Worm (Caenorhabditis elegans) whole organism, young adult: ENCODE results near the gene C04A11.5.

Experiments
- B0261.1 ChIP-seq: sonication (generic microtip); optimal IDR thresholded peaks from 2 replicates; lab custom pipeline; 2016; ENCODE audit warnings: mild to moderate bottlenecking, missing genetic modification characterization, moderate library complexity, missing compliant biosample characterization
- D2030.7 ChIP-seq: fragments of 200-800 bp; sonication (Bioruptor generic); IDR thresholded peaks from 2 replicates; pipeline ENCODE4 v1.3.6; 2022; ENCODE audit warnings: missing genetic modification reagents, missing genetic modification characterization, missing compliant biosample characterization
- F33H1.4 ChIP-seq: fragments of 200-800 bp; sonication (Bioruptor generic); IDR thresholded peaks from 2 replicates; pipeline ENCODE4 v1.3.6; 2022; ENCODE audit warnings: missing genetic modification reagents, missing genetic modification characterization, missing compliant biosample characterization
- F49E8.2 ChIP-seq: sonication (generic microtip); optimal IDR thresholded peaks from 3 replicates; lab custom pipeline; 2017; ENCODE audit warnings: missing genetic modification characterization, mild to moderate bottlenecking, missing compliant biosample characterization, antibody characterized with exemption, moderate library complexity; ENCODE audit not compliant: insufficient read depth
- F55B11.4 ChIP-seq: sonication (generic microtip); optimal IDR thresholded peaks from 2 replicates; lab custom pipeline; 2016; ENCODE audit warnings: missing compliant biosample characterization, missing genetic modification characterization, borderline replicate concordance; ENCODE audit not compliant: insufficient read depth
- F57C9.4 ChIP-seq: sonication (generic microtip); optimal IDR thresholded peaks from 2 replicates; lab custom pipeline; 2017; ENCODE audit warnings: mild to moderate bottlenecking, missing genetic modification characterization, missing compliant biosample characterization
- Y56A3A.18 ChIP-seq: fragments of 200-800 bp; sonication (Bioruptor generic); IDR thresholded peaks from 2 replicates; pipeline ENCODE4 v1.3.6; 2022; ENCODE audit warnings: missing genetic modification reagents, missing genetic modification characterization, missing compliant biosample characterization
- Y67H2A.10 ChIP-seq: fragments of 200-800 bp; sonication (Bioruptor generic); conservative IDR thresholded peaks from 2 replicates; pipeline ENCODE4 v1.3.6; 2022; ENCODE audit warnings: missing genetic modification reagents, missing genetic modification characterization, missing compliant biosample characterization
- Y79H2A.3 ChIP-seq: fragments of 200-800 bp; sonication (Bioruptor generic); conservative IDR thresholded peaks from 2 replicates; pipeline ENCODE4 v1.3.6; 2022; ENCODE audit warnings: missing genetic modification reagents, missing genetic modification characterization, missing compliant biosample characterization
- aptf-2 ChIP-seq: fragments of 200-800 bp; sonication (Bioruptor generic); conservative IDR thresholded peaks from 2 replicates; pipeline ENCODE4 v1.3.6; 2022; ENCODE audit warnings: missing genetic modification reagents, missing genetic modification characterization, missing compliant biosample characterization
- bed-2 ChIP-seq: fragments of 200-800 bp; sonication (Bioruptor generic); IDR thresholded peaks from 2 replicates; pipeline ENCODE4 v1.3.6; 2022; ENCODE audit warnings: missing genetic modification reagents, missing genetic modification characterization, missing compliant biosample characterization
- ccch-3 ChIP-seq: fragments of 200-800 bp; sonication (Bioruptor generic); optimal IDR thresholded peaks from 2 replicates; lab custom pipeline; 2018; ENCODE audit warnings: mild to moderate bottlenecking, missing genetic modification characterization, missing compliant biosample characterization
- cebp-1 ChIP-seq, 2 experiments: fragments of 200-800 bp in 1 of 2; sonication (Bioruptor generic) in 1 of 2; sonication (generic microtip) in 1 of 2; IDR thresholded peaks in 1 of 2; optimal IDR thresholded peaks in 1 of 2; 2 replicates each; pipeline versions ENCODE4 v1.3.6 to Lab custom; 2017 to 2022; ENCODE audit warnings: missing compliant biosample characterization in 2 of 2, missing genetic modification characterization in 2 of 2, mild to moderate bottlenecking in 1 of 2, missing genetic modification reagents in 1 of 2, moderate library complexity in 1 of 2
- ceh-27 ChIP-seq: fragments of 200-800 bp; sonication (Bioruptor generic); optimal IDR thresholded peaks from 2 replicates; lab custom pipeline; 2018; ENCODE audit warnings: mild to moderate bottlenecking, missing genetic modification characterization, moderate library complexity, missing compliant biosample characterization
- dox-1 ChIP-seq: fragments of 200-800 bp; sonication (Bioruptor generic); IDR thresholded peaks from 2 replicates; pipeline ENCODE4 v1.3.6; 2022; ENCODE audit warnings: missing genetic modification reagents, missing genetic modification characterization, missing compliant biosample characterization
- efl-1 ChIP-seq: fragments of 150-350 bp; optimal IDR thresholded peaks from 2 replicates; lab custom pipeline; 2014; ENCODE audit warnings: missing biosample characterization, missing genetic modification reagents, missing genetic modification characterization
- egl-44 ChIP-seq: fragments of 200-800 bp; sonication (Bioruptor generic); IDR thresholded peaks from 2 replicates; pipeline ENCODE4 v1.3.6; 2022; ENCODE audit warnings: missing genetic modification reagents, missing genetic modification characterization, missing compliant biosample characterization
- ets-4 ChIP-seq: fragments of 200-800 bp; sonication (Bioruptor generic); optimal IDR thresholded peaks from 2 replicates; lab custom pipeline; 2018; ENCODE audit warnings: mild to moderate bottlenecking, missing genetic modification characterization, missing compliant biosample characterization
- him-1 ChIP-seq: sonication (generic microtip); optimal IDR thresholded peaks from 2 replicates; lab custom pipeline; 2016; ENCODE audit warnings: missing genotype, missing genetic modification reagents, missing genetic modification characterization, missing compliant biosample characterization
- hlh-12 ChIP-seq: sonication (generic microtip); optimal IDR thresholded peaks from 2 replicates; lab custom pipeline; 2016; ENCODE audit warnings: missing genetic modification characterization, missing compliant biosample characterization
- hlh-26 ChIP-seq: fragments of 200-800 bp; sonication (Bioruptor generic); conservative IDR thresholded peaks from 2 replicates; pipeline ENCODE4 v1.3.6; 2022; ENCODE audit warnings: missing genetic modification reagents, missing genetic modification characterization, missing compliant biosample characterization
- hmg-20 ChIP-seq: fragments of 200-800 bp; sonication (Bioruptor generic); IDR thresholded peaks from 2 replicates; pipeline ENCODE4 v1.3.6; 2022; ENCODE audit warnings: missing genetic modification reagents, missing genetic modification characterization, missing compliant biosample characterization
- hrde-1 ChIP-seq: sonication (generic microtip); optimal IDR thresholded peaks from 2 replicates; lab custom pipeline; 2016; ENCODE audit warnings: missing genetic modification characterization, mild to moderate bottlenecking, missing compliant biosample characterization, moderate library complexity, missing genotype, missing genetic modification reagents, borderline replicate concordance
- let-526 ChIP-seq: fragments of 200-800 bp; sonication (Bioruptor generic); IDR thresholded peaks from 2 replicates; pipeline ENCODE4 v1.3.6; 2022; ENCODE audit warnings: missing genetic modification reagents, missing genetic modification characterization, missing compliant biosample characterization
- lin-35 ChIP-seq, 3 experiments: fragments of 150-350 bp in 2 of 3; sonication (generic microtip) in 1 of 3; optimal IDR thresholded peaks; 2 replicates each; lab custom pipeline; 2014 to 2018; ENCODE audit warnings: missing biosample characterization in 3 of 3, missing genetic modification characterization in 3 of 3, missing genetic modification reagents in 3 of 3
- lsl-1 ChIP-seq: fragments of 200-800 bp; sonication (Bioruptor generic); optimal IDR thresholded peaks from 2 replicates; lab custom pipeline; 2018; ENCODE audit warnings: mild to moderate bottlenecking, missing genetic modification characterization, moderate library complexity, missing compliant biosample characterization
- lsy-27 ChIP-seq: sonication (generic microtip); optimal IDR thresholded peaks from 2 replicates; lab custom pipeline; 2017; ENCODE audit warnings: missing genetic modification characterization, mild to moderate bottlenecking, missing compliant biosample characterization, antibody characterized with exemption, missing genotype, borderline replicate concordance; ENCODE audit not compliant: insufficient read depth
- madf-10 ChIP-seq: sonication (generic microtip); optimal IDR thresholded peaks from 2 replicates; lab custom pipeline; 2016; ENCODE audit warnings: mild to moderate bottlenecking, missing genetic modification characterization, missing compliant biosample characterization
- madf-8 ChIP-seq: fragments of 200-800 bp; sonication (Bioruptor generic); conservative IDR thresholded peaks from 2 replicates; pipeline ENCODE4 v1.3.6; 2022; ENCODE audit warnings: missing genetic modification reagents, missing genetic modification characterization, missing compliant biosample characterization
- nfya-1 ChIP-seq: sonication (generic microtip); optimal IDR thresholded peaks from 2 replicates; lab custom pipeline; 2017; ENCODE audit warnings: antibody characterized with exemption, missing compliant biosample characterization, missing genetic modification characterization, borderline replicate concordance; ENCODE audit not compliant: insufficient read depth
- nhr-90 ChIP-seq: sonication (generic microtip); optimal IDR thresholded peaks from 2 replicates; lab custom pipeline; 2016; ENCODE audit warnings: missing genotype, mild to moderate bottlenecking, missing genetic modification characterization, missing compliant biosample characterization
- pbrm-1 ChIP-seq: fragments of 200-800 bp; sonication (Bioruptor generic); IDR thresholded peaks from 2 replicates; pipeline ENCODE4 v1.3.6; 2022; ENCODE audit warnings: missing genetic modification reagents, missing genetic modification characterization, missing compliant biosample characterization
- snpc-1.1 ChIP-seq: sonication (generic microtip); optimal IDR thresholded peaks from 2 replicates; lab custom pipeline; 2017; ENCODE audit warnings: missing genetic modification characterization, mild to moderate bottlenecking, missing compliant biosample characterization, antibody characterized with exemption, moderate library complexity, missing genotype, missing genetic modification reagents; ENCODE audit not compliant: insufficient read depth
- somi-1 ChIP-seq: fragments of 200-800 bp; sonication (Bioruptor generic); optimal IDR thresholded peaks from 2 replicates; lab custom pipeline; 2018; ENCODE audit warnings: mild to moderate bottlenecking, missing genetic modification characterization, missing compliant biosample characterization
- tbp1 ChIP-seq: fragments of 200-800 bp; sonication (Bioruptor generic); optimal IDR thresholded peaks from 2 replicates; lab custom pipeline; 2018; ENCODE audit warnings: mild to moderate bottlenecking, missing genetic modification characterization, missing compliant biosample characterization
- xnd-1 ChIP-seq: sonication (generic microtip); optimal IDR thresholded peaks from 2 replicates; lab custom pipeline; 2016; ENCODE audit warnings: missing genotype, missing genetic modification reagents, missing genetic modification characterization, missing compliant biosample characterization
- zim-3 ChIP-seq: sonication (generic microtip); optimal IDR thresholded peaks from 2 replicates; lab custom pipeline; 2017; ENCODE audit warnings: mild to moderate bottlenecking, missing genetic modification characterization, moderate library complexity, missing compliant biosample characterization
- ztf-18 ChIP-seq: sonication (generic microtip); optimal IDR thresholded peaks from 2 replicates; lab custom pipeline; 2016; ENCODE audit warnings: missing genotype, mild to moderate bottlenecking, missing genetic modification characterization, missing compliant biosample characterization
- ztf-26 ChIP-seq: sonication (generic microtip); optimal IDR thresholded peaks from 2 replicates; lab custom pipeline; 2017; ENCODE audit warnings: missing genetic modification characterization, missing compliant biosample characterization
- ztf-28 ChIP-seq: fragments of 200-800 bp; sonication (Bioruptor generic); IDR thresholded peaks from 2 replicates; pipeline ENCODE4 v1.3.6; 2022; ENCODE audit warnings: missing genetic modification reagents, missing genetic modification characterization, missing compliant biosample characterization

The C04A11.5 gene

DNA sequence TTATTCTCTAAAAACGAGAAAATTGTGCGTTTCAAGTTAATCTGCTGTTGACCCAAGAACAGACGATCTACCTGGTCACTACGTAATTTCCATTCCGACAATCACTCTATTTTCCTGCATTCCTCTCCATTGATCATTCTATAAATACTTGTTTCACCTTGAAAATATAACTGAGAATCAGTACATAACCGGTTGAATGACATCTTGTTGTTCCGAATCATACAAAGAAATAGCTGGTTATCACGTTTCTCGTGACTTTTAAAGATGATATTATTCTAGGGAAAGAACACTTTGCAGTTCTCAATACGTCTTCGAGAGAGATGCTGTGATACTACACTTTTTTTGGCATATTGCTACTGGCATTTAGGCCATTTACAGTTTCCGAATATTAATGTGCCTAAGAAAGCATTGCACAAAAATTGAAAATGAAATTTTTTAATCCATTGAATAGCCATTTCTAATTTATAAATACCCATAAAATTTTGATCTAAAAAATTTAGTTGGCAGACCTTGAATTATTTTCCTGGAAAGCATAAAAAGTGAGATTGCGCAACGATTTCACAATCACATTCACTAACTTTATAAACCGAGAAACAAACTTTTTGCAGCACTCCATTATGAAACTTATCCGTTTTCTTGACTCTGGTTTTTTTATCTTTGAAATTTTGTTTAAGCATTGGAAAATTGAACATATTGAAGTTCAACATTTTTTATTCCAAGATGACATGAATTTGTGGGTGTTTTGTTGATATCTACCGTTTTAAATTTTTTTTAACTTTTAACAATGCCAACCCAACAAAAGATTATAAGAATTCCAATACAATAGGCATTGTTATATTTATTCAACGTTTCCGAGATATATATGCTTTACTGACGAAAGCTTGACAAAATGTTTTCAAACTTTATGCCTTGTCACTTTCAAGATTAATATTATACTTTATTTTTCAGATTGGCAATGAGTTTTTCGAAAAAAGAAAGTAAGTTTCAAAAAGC is at the start of gene C04A11.5:
C04A11.5 (plus strand) TSS at position 943 of the 993 bp plus-strand sequence.
- TF ChIP-seq cebp-1 (GFP tag; IDR thresholded peaks at IDR 0.05; lab: Robert Waterston, UW) (no peak), cebp-1 (tag; optimal IDR thresholded peaks at IDR 0.05; lab: Kevin White, UChicago) (peak; percentile 52), Y56A3A.18 (GFP tag; lab: Robert Waterston, UW) (no peak)
- TF ChIP-seq, all 124 proteins: peak for 1

ce11 chrX:13615181-13615580 is 49.2 kb upstream of the C04A11.5 start:
- no peak for TF ChIP-seq hmg-20 (GFP tag; lab: Robert Waterston, UW)
- TF ChIP-seq F33H1.4 (GFP tag; lab: Robert Waterston, UW): no peak
- TF ChIP-seq nhr-90 (tag; lab: Kevin White, UChicago): no peak
- no peak for TF ChIP-seq madf-8 (GFP tag; lab: Robert Waterston, UW)
- no peak for TF ChIP-seq hlh-12 (tag; lab: Kevin White, UChicago)
- TF ChIP-seq ztf-26 (tag; lab: Kevin White, UChicago): no peak
- no peak for TF ChIP-seq bed-2 (GFP tag; lab: Robert Waterston, UW)
- no peak for TF ChIP-seq lsl-1 (GFP tag; lab: Kevin White, UChicago)
- no peak for TF ChIP-seq Y79H2A.3 (GFP tag; lab: Robert Waterston, UW)
- no peak for TF ChIP-seq F55B11.4 (tag; lab: Kevin White, UChicago)
- TF ChIP-seq B0261.1 (tag; lab: Kevin White, UChicago): no peak
- TF ChIP-seq ets-4: no peak
- TF ChIP-seq somi-1 (GFP tag; lab: Kevin White, UChicago): no peak
- no peak for TF ChIP-seq egl-44 (GFP tag; lab: Robert Waterston, UW)
- TF ChIP-seq xnd-1: no peak
- TF ChIP-seq let-526 (GFP tag; lab: Robert Waterston, UW): no peak
- no peak for TF ChIP-seq tbp1
- TF ChIP-seq, all 124 proteins: peak for 0

DNA sequence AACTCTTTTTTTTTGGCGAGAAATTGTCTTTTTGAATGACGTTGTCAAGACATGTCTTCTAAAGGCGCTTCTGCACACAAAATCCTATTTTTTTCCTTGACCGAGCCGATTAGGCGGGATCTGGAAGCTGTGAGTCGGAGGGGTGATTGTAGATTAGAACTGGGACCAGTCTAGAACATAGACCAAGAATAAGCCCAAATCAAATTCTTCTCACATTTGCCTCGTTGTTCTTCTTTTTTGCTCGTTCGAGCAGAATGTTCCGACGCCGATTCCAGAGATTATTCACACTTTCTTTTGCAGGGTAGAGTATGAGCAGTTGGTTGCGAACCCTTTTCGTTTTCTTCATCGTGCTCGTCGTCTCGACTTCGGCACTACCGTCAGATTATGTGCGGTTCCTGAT is 45.8 kb upstream of the C04A11.5 start, which contains the start of gene nlp-53:
nlp-53 (plus strand) TSS at position 301 of the 400 bp plus-strand sequence.
- no peak for TF ChIP-seq madf-10 (tag; lab: Kevin White, UChicago)
- TF ChIP-seq snpc-1.1 (tag; lab: Kevin White, UChicago): no peak
- no peak for TF ChIP-seq Y67H2A.10 (GFP tag; lab: Robert Waterston, UW)
- no peak for TF ChIP-seq F55B11.4 (tag; lab: Kevin White, UChicago)
- no peak for TF ChIP-seq F49E8.2 (tag; lab: Kevin White, UChicago)
- no peak for TF ChIP-seq him-1 (tag; lab: Kevin White, UChicago)
- TF ChIP-seq lin-35 (GFP tag; optimal IDR thresholded peaks at IDR 0.05; lab: Kevin White, UChicago): no peak
- no peak for TF ChIP-seq hlh-26 (GFP tag; lab: Robert Waterston, UW)
- TF ChIP-seq dox-1 (GFP tag; lab: Robert Waterston, UW): no peak
- TF ChIP-seq zim-3 (tag; lab: Kevin White, UChicago): no peak

ce11 chrX:13621628-13622027 is 42.8 kb upstream of the C04A11.5 start, which contains the start of gene Y12A6A.1:
Gene Y12A6A.1, minus strand, starts transcription at chrX:13621728.
- TF ChIP-seq efl-1 (GFP tag; lab: Kevin White, UChicago) (no peak), nfya-1 (tag; lab: Kevin White, UChicago) (no peak), ztf-18 (tag; lab: Kevin White, UChicago) (no peak), hrde-1 (tag; lab: Kevin White, UChicago) (no peak), aptf-2 (GFP tag; lab: Robert Waterston, UW) (no peak), F57C9.4 (tag; lab: Kevin White, UChicago) (no peak), lsy-27 (tag; lab: Kevin White, UChicago) (no peak), ceh-27 (no peak), ztf-28 (GFP tag; lab: Robert Waterston, UW) (no peak), D2030.7 (no peak), snpc-1.1 (tag; lab: Kevin White, UChicago) (no peak), ccch-3 (GFP tag; lab: Kevin White, UChicago) (no peak), pbrm-1 (GFP tag; lab: Robert Waterston, UW) (no peak)
